Worm (Caenorhabditis elegans) whole organism, early embryonic: ENCODE measurements around the gene elo-6.

Experiments
- B0310.2 ChIP-seq: sonication (generic microtip); optimal IDR thresholded peaks from 2 replicates; lab custom pipeline; 2016; ENCODE audit warnings: mild to moderate bottlenecking, missing genetic modification characterization, missing compliant biosample characterization
- F13C5.2 ChIP-seq: sonication (generic microtip); optimal IDR thresholded peaks from 2 replicates; lab custom pipeline; 2017; ENCODE audit warnings: mild to moderate bottlenecking, missing genetic modification characterization, inconsistent platforms, missing compliant biosample characterization
- aly-1 ChIP-seq: sonication (generic microtip); optimal IDR thresholded peaks from 2 replicates; lab custom pipeline; 2016; ENCODE audit warnings: missing genetic modification characterization, missing compliant biosample characterization
- ama-1 ChIP-seq: fragments of 150-350 bp; optimal IDR thresholded peaks from 2 replicates; lab custom pipeline; 2014
- ceh-13 ChIP-seq: fragments of 200-800 bp; sonication (Bioruptor generic); optimal IDR thresholded peaks from 2 replicates; lab custom pipeline; 2018; ENCODE audit warnings: mild to moderate bottlenecking, missing genetic modification characterization, missing compliant biosample characterization
- ceh-36 ChIP-seq: sonication (generic microtip); optimal IDR thresholded peaks from 2 replicates; lab custom pipeline; 2016; ENCODE audit warnings: missing genetic modification characterization, inconsistent platforms, missing compliant biosample characterization
- ets-7 ChIP-seq: sonication (generic microtip); optimal IDR thresholded peaks from 2 replicates; lab custom pipeline; 2016; ENCODE audit warnings: missing genotype, missing genetic modification characterization, missing compliant biosample characterization
- flt-1 ChIP-seq: fragments of 200-800 bp; sonication (Bioruptor generic); IDR thresholded peaks from 2 replicates; pipeline ENCODE4 v1.3.6; 2022; ENCODE audit warnings: missing genetic modification characterization, missing compliant biosample characterization
- hmbx-1 ChIP-seq: sonication (generic microtip); optimal IDR thresholded peaks from 2 replicates; lab custom pipeline; 2016; ENCODE audit warnings: mild to moderate bottlenecking, missing genetic modification characterization, missing compliant biosample characterization
- hmg-4 ChIP-seq: fragments of 200-800 bp; sonication (Bioruptor generic); optimal IDR thresholded peaks from 2 replicates; lab custom pipeline; 2018; ENCODE audit warnings: mild to moderate bottlenecking, missing genetic modification characterization, missing compliant biosample characterization
- hnd-1 ChIP-seq: sonication (generic microtip); optimal IDR thresholded peaks from 2 replicates; lab custom pipeline; 2016; ENCODE audit warnings: missing genetic modification characterization, missing compliant biosample characterization
- pes-1 ChIP-seq: fragments of 200-800 bp; sonication (Bioruptor generic); IDR thresholded peaks from 2 replicates; pipeline ENCODE4 v1.3.6; 2022; ENCODE audit warnings: missing genetic modification reagents, missing genetic modification characterization, missing compliant biosample characterization
- scrt-1 ChIP-seq: fragments of 200-800 bp; sonication (Bioruptor generic); IDR thresholded peaks from 2 replicates; pipeline ENCODE4 v1.3.6; 2022; ENCODE audit warnings: missing genetic modification characterization, missing compliant biosample characterization
- sea-1 ChIP-seq: fragments of 200-800 bp; sonication (Bioruptor generic); conservative IDR thresholded peaks from 2 replicates; pipeline ENCODE4 v1.3.6; 2022; ENCODE audit warnings: missing genetic modification characterization, missing compliant biosample characterization
- tbx-11 ChIP-seq: fragments of 200-800 bp; sonication (Bioruptor generic); IDR thresholded peaks from 2 replicates; pipeline ENCODE4 v1.3.6; 2022; ENCODE audit warnings: missing genetic modification characterization, missing compliant biosample characterization
- tbx-37 ChIP-seq: fragments of 200-800 bp; sonication (Bioruptor generic); conservative IDR thresholded peaks from 2 replicates; pipeline ENCODE4 v1.3.6; 2022; ENCODE audit warnings: missing genetic modification reagents, missing genetic modification characterization, missing compliant biosample characterization
- tra-4 ChIP-seq: sonication (generic microtip); optimal IDR thresholded peaks from 2 replicates; lab custom pipeline; 2017; ENCODE audit warnings: missing genetic modification characterization, missing compliant biosample characterization

Gene elo-6

DNA sequence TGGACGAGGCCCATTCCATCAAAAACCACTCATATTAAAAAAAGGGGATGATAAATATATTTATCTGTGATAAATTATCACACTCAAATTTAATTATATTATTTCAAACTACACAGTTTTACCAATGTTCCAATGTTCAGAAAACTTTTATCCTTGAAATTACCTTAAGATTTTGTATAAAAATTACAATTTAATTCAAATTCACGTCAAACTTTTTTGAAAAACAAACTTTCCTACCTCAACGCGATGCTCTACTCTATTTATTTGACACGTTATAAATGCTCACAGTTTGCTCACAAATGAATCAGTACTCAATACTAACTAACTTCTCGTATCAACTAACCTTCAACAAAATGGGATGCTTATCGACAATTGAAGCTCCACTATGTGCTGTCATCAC is 5.8 kb downstream of the elo-6 start, which contains the start of gene F41H10.1:
TSS of gene F41H10.1 (plus strand) at position 301 of the 400 bp plus-strand sequence.
- no peak for TF ChIP-seq ceh-13 (GFP tag; lab: Kevin White, UChicago)
- no peak for TF ChIP-seq hmg-4 (GFP tag; lab: Kevin White, UChicago)
- TF ChIP-seq F13C5.2 (tag; lab: Kevin White, UChicago) = no peak
- no peak for TF ChIP-seq ama-1
- TF ChIP-seq tbx-11 = no peak

DNA sequence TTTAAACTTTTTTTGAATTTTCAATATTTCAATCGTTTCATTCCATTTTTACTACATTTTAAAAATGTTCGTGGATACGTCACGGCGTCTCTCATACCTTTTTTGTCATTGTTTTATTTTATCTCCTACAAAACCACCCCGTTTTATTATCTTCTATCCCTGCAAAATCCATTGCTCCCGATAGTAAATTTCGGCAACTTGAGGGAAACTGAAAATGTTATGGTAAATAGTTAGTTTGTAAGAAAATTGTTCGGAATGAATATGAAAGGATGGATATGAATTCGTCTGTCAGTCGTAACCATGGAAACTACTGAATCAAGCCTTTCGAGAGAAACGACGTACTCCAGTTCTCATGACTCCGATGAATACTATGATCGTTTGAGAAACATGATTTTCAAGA is 7.0 kb downstream of the elo-6 start, which contains the start of gene F41H10.2:
TSS of gene F41H10.2 (plus strand) at position 301 of the 400 bp plus-strand sequence.
- TF ChIP-seq ama-1 (no peak), hnd-1 (no peak), B0310.2 (tag; lab: Kevin White, UChicago) (no peak), scrt-1 (GFP tag; lab: Robert Waterston, UW) (no peak), tbx-11 (no peak), F13C5.2 (tag; lab: Kevin White, UChicago) (no peak), tra-4 (tag; lab: Kevin White, UChicago) (no peak), sea-1 (no peak), flt-1 (GFP tag; lab: Robert Waterston, UW) (no peak), aly-1 (tag; lab: Kevin White, UChicago) (no peak), pes-1 (GFP tag; lab: Robert Waterston, UW) (no peak), ets-7 (no peak), ceh-36 (tag; lab: Kevin White, UChicago) (no peak)

DNA sequence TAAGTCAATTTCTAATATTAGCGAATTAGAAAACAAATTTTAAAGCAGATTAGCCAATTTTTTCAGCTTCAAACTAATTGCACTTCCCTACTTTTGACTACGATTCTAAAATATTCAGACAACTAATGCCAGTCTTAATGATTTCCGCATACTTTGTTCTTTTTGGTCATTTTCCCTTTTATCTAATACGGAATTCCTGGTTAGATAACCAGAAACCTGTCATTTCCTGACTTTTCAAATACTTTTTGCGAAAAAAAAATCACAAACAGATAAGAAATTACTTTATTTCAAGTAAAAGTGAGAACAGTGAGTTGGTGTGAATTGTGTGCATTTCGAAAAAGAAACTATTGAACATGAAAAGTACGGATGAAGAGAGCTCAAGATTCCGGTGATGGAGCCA is 8.2 kb downstream of the elo-6 start:
- TF ChIP-seq ets-7 (no peak), flt-1 (GFP tag; lab: Robert Waterston, UW) (no peak), aly-1 (tag; lab: Kevin White, UChicago) (no peak), B0310.2 (tag; lab: Kevin White, UChicago) (no peak), hmbx-1 (tag; lab: Kevin White, UChicago) (no peak), hnd-1 (no peak), tbx-11 (no peak), scrt-1 (GFP tag; lab: Robert Waterston, UW) (no peak)

DNA sequence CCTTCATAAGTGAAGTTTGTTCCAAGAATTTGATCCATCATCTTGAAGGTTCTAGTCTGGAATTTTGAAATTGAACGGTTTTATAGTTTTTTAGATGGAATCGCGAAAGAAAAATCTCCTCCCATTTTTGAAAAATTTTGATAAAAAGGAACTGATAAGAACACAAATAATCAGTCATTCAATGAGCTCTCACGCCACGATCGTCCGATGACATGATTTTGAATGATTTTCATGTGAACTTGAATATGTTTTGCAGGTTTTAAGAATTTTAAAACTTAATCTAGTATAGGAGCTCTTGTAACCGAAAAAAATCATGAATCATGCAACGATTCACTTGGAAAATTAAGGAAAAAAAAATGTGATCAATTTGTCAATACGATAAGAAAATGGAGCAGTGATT is 11.3 kb downstream of the elo-6 start, which contains the start of gene elo-5:
TSS of gene elo-5 (minus strand) at position 56 of the 400 bp plus-strand sequence.
- TF ChIP-seq hmbx-1 (tag; lab: Kevin White, UChicago) = no peak
- no peak for TF ChIP-seq ama-1
- no peak for TF ChIP-seq tbx-11
- TF ChIP-seq B0310.2 (tag; lab: Kevin White, UChicago) = no peak

DNA sequence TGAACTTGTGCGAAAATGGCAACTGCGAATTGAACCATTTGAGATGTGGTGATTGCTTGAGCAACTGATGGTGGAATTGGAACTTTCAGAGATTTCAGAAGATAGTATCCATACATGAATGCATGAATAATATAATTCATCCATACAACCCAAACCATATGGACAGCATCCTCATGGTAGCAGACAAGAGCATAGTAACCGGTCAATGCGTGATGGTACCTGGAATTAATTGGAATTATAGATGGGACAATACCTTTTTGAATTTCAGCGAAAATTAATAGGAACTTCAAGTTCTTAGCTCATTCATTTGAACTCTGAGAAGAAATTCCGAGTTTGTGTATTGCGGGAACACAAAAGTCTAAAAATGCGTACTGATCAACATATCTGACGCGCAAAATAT is 13.4 kb downstream of the elo-6 start:
- TF ChIP-seq ets-7 (no peak), tra-4 (tag; lab: Kevin White, UChicago) (no peak), ceh-36 (tag; lab: Kevin White, UChicago) (no peak), aly-1 (tag; lab: Kevin White, UChicago) (no peak)

DNA sequence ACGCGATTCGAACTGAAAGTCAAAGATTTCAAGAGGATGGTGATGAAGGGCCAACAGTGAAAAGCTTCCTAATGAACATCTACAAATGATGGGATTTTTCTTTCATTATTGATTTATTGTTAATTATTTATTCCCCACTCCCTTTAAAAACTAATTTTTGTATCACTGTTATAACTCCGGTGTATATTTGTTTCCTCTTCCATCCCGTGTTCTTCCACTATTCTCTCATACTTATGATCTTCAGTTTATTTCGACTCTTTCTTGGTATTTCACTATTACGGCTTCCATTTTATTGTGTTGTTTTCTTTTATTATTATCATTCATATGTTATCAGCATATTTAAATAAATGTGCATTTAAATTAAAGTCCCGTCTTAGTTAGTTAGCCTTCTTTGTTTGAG is 14.0 kb downstream of the elo-6 start:
- TF ChIP-seq flt-1 (GFP tag; lab: Robert Waterston, UW) (no peak), hmbx-1 (tag; lab: Kevin White, UChicago) (no peak), ceh-36 (tag; lab: Kevin White, UChicago) (no peak), tbx-37 (GFP tag; lab: Robert Waterston, UW) (no peak), aly-1 (tag; lab: Kevin White, UChicago) (no peak), hnd-1 (no peak), F13C5.2 (tag; lab: Kevin White, UChicago) (no peak)

DNA sequence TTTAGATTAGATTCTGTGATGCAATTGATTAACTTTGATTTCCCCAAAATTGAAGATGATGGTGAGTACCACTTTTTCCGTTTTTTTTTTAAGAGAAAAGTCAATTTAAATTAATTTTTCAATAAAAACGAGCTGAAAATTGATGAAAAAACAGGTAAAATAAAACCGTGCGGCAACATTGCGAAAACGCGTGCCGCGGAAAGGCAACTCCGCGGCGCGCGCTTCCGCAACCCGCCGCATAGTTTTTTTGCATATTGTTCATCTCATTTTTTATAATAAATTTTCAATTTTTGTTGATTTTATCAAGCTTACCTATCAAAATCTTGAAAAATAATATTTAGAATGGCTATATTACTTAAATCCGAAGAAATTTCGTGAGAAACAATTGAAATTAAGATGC is 17.4 kb downstream of the elo-6 start:
- TF ChIP-seq ama-1 = no peak
- TF ChIP-seq ceh-36 (tag; lab: Kevin White, UChicago) = no peak
- TF ChIP-seq F13C5.2 (tag; lab: Kevin White, UChicago) = peak; percentile 72
- TF ChIP-seq pes-1 (GFP tag; lab: Robert Waterston, UW) = peak; percentile 81
- peak; percentile 39 for TF ChIP-seq ceh-13 (GFP tag; lab: Kevin White, UChicago)
- no peak for TF ChIP-seq B0310.2 (tag; lab: Kevin White, UChicago)
- 0 out of 2 replicates have a peak, but pooled peaks have one; percentile 32 for TF ChIP-seq tbx-37 (GFP tag; lab: Robert Waterston, UW)
- peak; percentile 25 for TF ChIP-seq hnd-1
- TF ChIP-seq sea-1 = peak; percentile 53; the same call in 1 of the 2 replicates
- peak; percentile 9 for TF ChIP-seq hmg-4 (GFP tag; lab: Kevin White, UChicago)
- no peak for TF ChIP-seq tra-4 (tag; lab: Kevin White, UChicago)
- no peak for TF ChIP-seq aly-1 (tag; lab: Kevin White, UChicago)
- peak; percentile 52; the same call in 1 of the 2 replicates for TF ChIP-seq flt-1 (GFP tag; lab: Robert Waterston, UW)
- TF ChIP-seq hmbx-1 (tag; lab: Kevin White, UChicago) = peak; percentile 2
- 0 out of 2 replicates have a peak, but pooled peaks have one; percentile 33 for TF ChIP-seq scrt-1 (GFP tag; lab: Robert Waterston, UW)
- 0 out of 2 replicates have a peak, but pooled peaks have one; percentile 45 for TF ChIP-seq tbx-11
- peak; percentile 56 for TF ChIP-seq ets-7

DNA sequence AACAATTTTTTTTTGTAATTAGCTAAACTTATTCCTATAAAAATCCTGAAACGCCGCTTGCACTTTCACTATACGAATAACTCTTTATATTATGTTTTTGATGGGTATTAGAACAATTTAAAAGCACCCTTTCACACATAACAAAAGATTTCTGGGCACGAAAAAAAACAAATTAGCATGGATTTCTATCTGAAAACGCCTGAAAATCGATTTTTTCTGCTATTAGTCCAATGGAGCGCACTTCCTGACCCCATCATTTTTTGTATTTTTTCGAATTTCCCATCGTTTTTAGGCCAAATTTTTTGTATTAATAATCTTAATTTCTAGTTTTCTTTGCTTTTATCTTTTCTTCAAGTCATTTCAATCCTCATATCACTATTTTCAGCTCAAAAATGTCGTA is 18.9 kb downstream of the elo-6 start, which contains the start of gene F41H10.3:
TSS of gene F41H10.3 (plus strand) at position 388 of the 400 bp plus-strand sequence.
- TF ChIP-seq pes-1 (GFP tag; lab: Robert Waterston, UW) (no peak), hmg-4 (GFP tag; lab: Kevin White, UChicago) (no peak), tbx-11 (no peak), hnd-1 (no peak), tbx-37 (GFP tag; lab: Robert Waterston, UW) (no peak), ceh-36 (tag; lab: Kevin White, UChicago) (no peak), ets-7 (no peak), scrt-1 (GFP tag; lab: Robert Waterston, UW) (no peak), sea-1 (no peak), ama-1 (no peak), aly-1 (tag; lab: Kevin White, UChicago) (no peak), tra-4 (tag; lab: Kevin White, UChicago) (no peak), B0310.2 (tag; lab: Kevin White, UChicago) (no peak), ceh-13 (GFP tag; lab: Kevin White, UChicago) (no peak), flt-1 (GFP tag; lab: Robert Waterston, UW) (no peak), hmbx-1 (tag; lab: Kevin White, UChicago) (no peak), F13C5.2 (tag; lab: Kevin White, UChicago) (no peak)
